Fruit fly (Drosophila melanogaster) whole organism, wandering third instar larva: ENCODE data around the gene mRpL20.

Source experiments
- Abd-B ChIP-seq: fragments of >200 bp; optimal IDR thresholded peaks from 2 replicates; lab custom pipeline; 2017; ENCODE audit warnings: missing biosample characterization, missing genetic modification characterization
- CG32264 ChIP-seq: fragments of 200-800 bp; sonication (Bioruptor generic); optimal IDR thresholded peaks from 2 replicates; lab custom pipeline; 2016; ENCODE audit warnings: missing biosample characterization, missing genetic modification characterization
- CG9705 ChIP-seq: fragments of 200-800 bp; sonication (Bioruptor generic); optimal IDR thresholded peaks from 2 replicates; lab custom pipeline; 2018; ENCODE audit warnings: missing biosample characterization, mild to moderate bottlenecking, missing genetic modification characterization
- CrebA ChIP-seq: fragments of 200-800 bp; sonication (Bioruptor generic); optimal IDR thresholded peaks from 2 replicates; lab custom pipeline; 2016; ENCODE audit warnings: missing biosample characterization, mild to moderate bottlenecking, missing genetic modification characterization, borderline replicate concordance
- Dfd ChIP-seq: fragments of >200 bp; optimal IDR thresholded peaks from 2 replicates; lab custom pipeline; 2017; ENCODE audit warnings: missing biosample characterization, missing genetic modification characterization
- GATAd ChIP-seq: sonication (Bioruptor generic); optimal IDR thresholded peaks from 2 replicates; lab custom pipeline; 2016; ENCODE audit warnings: missing biosample characterization, missing genetic modification characterization
- Hnf4 ChIP-seq: fragments of 200-800 bp; sonication (Bioruptor generic); optimal IDR thresholded peaks from 2 replicates; lab custom pipeline; 2016; ENCODE audit warnings: missing biosample characterization, mild to moderate bottlenecking, missing genetic modification characterization
- Hr83 ChIP-seq: fragments of 200-300 bp; sonication (Bioruptor generic); optimal IDR thresholded peaks from 2 replicates; lab custom pipeline; 2016; ENCODE audit warnings: missing biosample characterization, mild to moderate bottlenecking, missing genetic modification characterization, moderate library complexity; ENCODE audit not compliant: poor library complexity, severe bottlenecking
- Jra ChIP-seq: sonication (Bioruptor generic); optimal IDR thresholded peaks from 2 replicates; lab custom pipeline; 2016; ENCODE audit warnings: missing biosample characterization, missing genetic modification characterization
- N ChIP-seq: fragments of >200 bp; optimal IDR thresholded peaks from 2 replicates; lab custom pipeline; 2018; ENCODE audit warnings: missing biosample characterization, missing external identifiers, missing genetic modification characterization
- OdsH ChIP-seq: fragments of 200-800 bp; sonication (Bioruptor generic); optimal IDR thresholded peaks from 2 replicates; lab custom pipeline; 2016; ENCODE audit warnings: missing biosample characterization, mild to moderate bottlenecking, missing genetic modification characterization
- Rel ChIP-seq, 2 experiments: fragments of 200-800 bp; sonication (Bioruptor generic) in 1 of 2; optimal IDR thresholded peaks; 2 replicates in 1 of 2; 3 replicates in 1 of 2; lab custom pipeline; 2016 to 2019; ENCODE audit warnings: mild to moderate bottlenecking in 2 of 2, missing biosample characterization in 2 of 2, missing genetic modification characterization in 2 of 2, moderate library complexity in 1 of 2
- Sp1 ChIP-seq: fragments of 200-800 bp; sonication (Bioruptor generic); optimal IDR thresholded peaks from 3 replicates; lab custom pipeline; 2019; ENCODE audit warnings: missing biosample characterization, mild to moderate bottlenecking, missing genetic modification characterization, moderate library complexity
- Vsx2 ChIP-seq: fragments of 200-300, 225-300 bp; sonication (Bioruptor generic); optimal IDR thresholded peaks from 2 replicates; lab custom pipeline; 2018; ENCODE audit warnings: missing biosample characterization, missing genetic modification characterization; ENCODE audit not compliant: partially characterized antibody
- br ChIP-seq: fragments of 200-800 bp; sonication (Bioruptor generic); optimal IDR thresholded peaks from 2 replicates; lab custom pipeline; 2016; ENCODE audit warnings: missing biosample characterization, missing genetic modification characterization
- dl ChIP-seq, 2 experiments: fragments of 175-275, 200-275 bp in 1 of 2; fragments of 200-275 bp in 1 of 2; sonication (Bioruptor generic); optimal IDR thresholded peaks; lab custom pipeline; 2018; ENCODE audit warnings: mild to moderate bottlenecking in 2 of 2, missing biosample characterization in 2 of 2, missing genetic modification characterization in 2 of 2, moderate library complexity in 2 of 2; ENCODE audit not compliant: partially characterized antibody in 2 of 2, insufficient read depth in 1 of 2
- dsf ChIP-seq: sonication (Bioruptor generic); optimal IDR thresholded peaks from 2 replicates; lab custom pipeline; 2016; ENCODE audit warnings: missing biosample characterization, missing genetic modification characterization, borderline replicate concordance
- ey ChIP-seq: fragments of 200-800 bp; sonication (Bioruptor generic); optimal IDR thresholded peaks from 2 replicates; lab custom pipeline; 2016; ENCODE audit warnings: missing biosample characterization, missing genetic modification characterization
- foxo ChIP-seq, 2 experiments: fragments of 200-800 bp; sonication (Bioruptor generic); optimal IDR thresholded peaks; 2 replicates in 1 of 2; 3 replicates in 1 of 2; lab custom pipeline; 2016 to 2017; ENCODE audit warnings: missing biosample characterization in 2 of 2, missing genetic modification characterization in 2 of 2
- fru ChIP-seq: fragments of 200-800 bp; sonication (Bioruptor generic); optimal IDR thresholded peaks from 3 replicates; lab custom pipeline; 2016; ENCODE audit warnings: missing biosample characterization, mild to moderate bottlenecking, missing genetic modification characterization
- h ChIP-seq: fragments of 200-800 bp; sonication (Bioruptor generic); optimal IDR thresholded peaks from 3 replicates; lab custom pipeline; 2016; ENCODE audit warnings: missing biosample characterization, mild to moderate bottlenecking, missing genetic modification characterization
- rgr ChIP-seq: fragments of 200-800 bp; sonication (Bioruptor generic); optimal IDR thresholded peaks from 3 replicates; lab custom pipeline; 2016; ENCODE audit warnings: missing biosample characterization, mild to moderate bottlenecking, missing genetic modification characterization
- sv ChIP-seq: fragments of 200-800 bp; sonication (Bioruptor generic); optimal IDR thresholded peaks from 3 replicates; lab custom pipeline; 2016; ENCODE audit warnings: missing biosample characterization, missing genetic modification characterization
- tai ChIP-seq: sonication (Bioruptor generic); optimal IDR thresholded peaks from 2 replicates; lab custom pipeline; 2016; ENCODE audit warnings: missing biosample characterization, missing genetic modification characterization
- woc ChIP-seq: sonication (Bioruptor generic); optimal IDR thresholded peaks from 2 replicates; lab custom pipeline; 2016; ENCODE audit warnings: missing biosample characterization, mild to moderate bottlenecking, missing genetic modification characterization

The mRpL20 gene

DNA sequence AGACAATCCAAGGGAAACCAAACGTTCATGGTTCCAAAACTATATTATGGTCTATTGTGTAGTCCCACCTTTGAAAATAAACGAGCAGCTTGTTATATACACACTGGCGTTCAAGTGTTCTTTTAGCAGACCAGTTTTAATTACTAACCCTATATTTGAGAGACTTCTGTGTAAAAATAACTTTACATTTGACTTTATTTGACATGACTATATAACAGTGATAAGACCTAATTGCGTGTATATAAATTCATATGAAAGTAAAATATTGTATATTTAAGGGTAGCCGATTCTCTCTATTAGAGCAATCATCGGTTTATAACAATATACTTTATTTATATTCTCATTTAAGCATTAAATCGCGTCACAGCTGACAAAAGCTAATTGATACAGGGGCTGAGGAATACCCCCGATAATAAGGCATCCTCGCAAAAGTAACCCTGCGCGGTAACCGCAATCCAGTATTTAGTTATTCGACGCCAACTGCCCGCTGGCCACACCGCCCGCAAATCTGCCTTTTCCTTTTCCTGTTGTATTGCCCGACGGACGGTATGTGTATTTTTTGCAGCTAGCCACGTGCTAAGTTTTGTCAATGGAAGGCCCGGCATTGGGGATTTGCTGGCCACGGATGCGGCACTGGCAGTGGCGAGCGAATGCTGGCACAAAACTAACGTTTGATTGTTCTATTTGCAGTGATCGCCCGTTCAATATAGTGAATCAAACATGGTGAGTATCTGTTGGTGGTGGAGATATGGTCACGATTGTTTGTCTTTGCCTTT lies 23.8 kb upstream of the mRpL20 start, which contains the start of gene RpS4 (continued):
- no peak for TF ChIP-seq Rel (GFP tag; optimal IDR thresholded peaks at IDR 0.05; lab: Kevin White, UChicago)
- TF ChIP-seq Rel (tag; optimal IDR thresholded peaks at IDR 0.05; lab: Kevin White, UChicago) = peak; percentile 78
- no peak for TF ChIP-seq tai (GFP tag; lab: Kevin White, UChicago)

DNA sequence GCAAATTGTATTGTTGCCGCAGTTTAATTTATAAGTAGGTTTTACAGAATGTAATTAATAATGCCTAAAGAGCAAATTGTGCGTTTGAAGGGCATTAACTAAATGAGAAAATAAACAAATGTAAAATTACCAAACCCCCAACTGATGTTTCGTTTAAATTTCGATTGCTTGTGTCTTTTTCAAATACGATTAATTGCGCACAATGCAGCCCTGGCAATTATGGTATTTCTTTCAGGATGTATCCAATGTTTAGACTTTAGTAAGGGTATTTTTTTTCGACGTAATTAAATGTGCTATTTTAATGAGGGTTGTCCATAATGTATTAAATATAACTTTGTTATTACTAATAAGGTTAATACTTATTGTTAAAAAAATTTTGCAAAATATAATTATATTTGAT lies 23.2 kb upstream of the mRpL20 start:
- TF ChIP-seq ey = no peak
- no peak for TF ChIP-seq CG32264 (GFP tag; lab: Kevin White, UChicago)
- TF ChIP-seq br (GFP tag; lab: Kevin White, UChicago) = no peak
- TF ChIP-seq Vsx2 (GFP tag; lab: Kevin White, UChicago) = no peak
- no peak for TF ChIP-seq Abd-B (GFP tag; lab: Kevin White, UChicago)
- TF ChIP-seq, all 38 proteins: peak for 0

DNA sequence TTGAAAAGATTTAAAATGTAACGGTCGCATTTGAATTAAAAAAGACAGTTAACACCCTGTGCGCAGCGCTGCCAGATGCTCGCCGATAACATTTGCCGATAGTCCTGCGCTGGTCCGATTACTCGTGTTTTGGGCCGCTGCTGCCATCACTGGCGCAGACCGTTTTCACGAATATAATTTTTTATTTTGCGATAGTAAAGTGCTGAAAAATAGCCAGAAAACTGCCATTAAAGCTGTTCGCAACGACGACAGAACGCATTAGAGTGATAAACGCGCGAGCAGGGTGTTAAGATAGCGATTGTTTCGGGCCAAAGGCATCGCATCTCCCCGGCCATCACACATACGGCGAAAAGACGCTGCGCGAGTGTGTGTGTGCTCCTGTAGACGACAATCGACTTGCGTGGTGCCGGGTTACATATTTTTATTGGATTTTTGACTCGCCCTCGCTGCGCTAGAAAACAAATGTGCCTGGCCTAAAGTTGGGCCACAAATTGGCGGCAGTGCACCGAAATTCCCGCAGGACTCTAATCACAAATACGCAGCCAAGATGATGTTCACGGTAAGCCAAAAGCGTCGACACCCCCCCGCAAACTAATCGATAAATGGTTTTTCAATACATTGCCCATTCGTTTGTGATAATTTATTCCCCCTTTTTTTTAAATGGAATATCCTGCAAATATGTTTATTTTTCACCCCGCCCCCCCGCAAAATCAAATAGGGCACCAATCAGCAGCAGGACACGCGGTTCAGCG lies 19.2 kb upstream of the mRpL20 start, which contains the start of gene Srrm1:
TSS of gene Srrm1 (plus strand) at position 116 of the 752 bp plus-strand sequence.
- TF ChIP-seq Jra = no peak
- peak; percentile 21 for TF ChIP-seq sv (GFP tag; lab: Kevin White, UChicago)
- TF ChIP-seq rgr (GFP tag; lab: Kevin White, UChicago) = peak; percentile 46
- peak; percentile 33 for TF ChIP-seq h (GFP tag; lab: Kevin White, UChicago)
- TF ChIP-seq Rel (GFP tag; optimal IDR thresholded peaks at IDR 0.05; lab: Kevin White, UChicago) = no peak
- no peak for TF ChIP-seq Rel (tag; optimal IDR thresholded peaks at IDR 0.05; lab: Kevin White, UChicago)
- TF ChIP-seq Hr83 (GFP tag; lab: Kevin White, UChicago) = peak; percentile 87
- TF ChIP-seq fru (GFP tag; lab: Kevin White, UChicago) = peak; percentile 30
- peak; percentile 20 for TF ChIP-seq Sp1 (GFP tag; lab: Kevin White, UChicago)
- TF ChIP-seq GATAd = no peak
- peak in 1 of 2 experiments; percentile 50 for TF ChIP-seq foxo (GFP tag; optimal IDR thresholded peaks at IDR 0.05; lab: Kevin White, UChicago)
- no peak for TF ChIP-seq Hnf4 (GFP tag; lab: Kevin White, UChicago)
- TF ChIP-seq dsf (GFP tag; lab: Kevin White, UChicago) = no peak
- peak; percentile 8 for TF ChIP-seq ey
- TF ChIP-seq CG9705 (GFP tag; lab: Kevin White, UChicago) = peak; percentile 32

DNA sequence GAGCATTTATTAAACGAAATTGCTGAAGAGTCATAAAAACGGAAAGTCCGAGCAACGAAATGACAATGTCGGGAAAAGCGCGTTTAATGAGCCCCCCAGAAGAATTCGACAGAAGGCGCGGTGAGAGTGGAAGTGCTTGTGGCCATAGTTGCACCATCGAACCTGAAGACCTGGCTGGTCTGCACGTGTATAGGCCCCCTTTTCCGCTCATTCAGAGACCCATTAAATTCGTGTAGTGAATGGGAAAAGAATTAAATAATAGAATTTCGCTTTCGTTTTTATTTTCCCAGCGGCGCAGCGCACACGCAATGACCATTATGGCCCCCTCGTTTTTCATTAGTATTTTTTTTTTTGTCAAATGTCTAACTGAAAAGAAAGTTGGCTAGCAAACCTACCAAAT lies 15.7 kb upstream of the mRpL20 start:
- TF ChIP-seq ey = no peak
- peak; percentile 42 for TF ChIP-seq Vsx2 (GFP tag; lab: Kevin White, UChicago)

DNA sequence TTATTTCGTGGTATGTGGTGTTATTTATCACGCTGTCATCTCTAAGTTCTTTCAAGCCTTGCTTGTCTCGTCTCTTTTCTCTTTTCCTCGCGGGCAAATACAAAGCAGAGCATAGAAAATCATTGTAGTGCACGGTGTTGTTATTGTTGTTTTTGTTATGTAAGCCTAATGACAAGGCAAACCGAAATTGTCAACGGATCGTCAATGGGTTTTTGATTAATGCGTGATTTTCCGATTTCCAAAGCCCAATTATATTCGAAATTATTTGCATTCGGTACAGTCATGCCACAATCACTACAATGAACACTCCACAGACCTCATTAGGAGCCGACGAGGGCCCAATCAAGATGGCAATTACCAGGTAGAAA lies 15.2 kb upstream of the mRpL20 start:
- TF ChIP-seq woc (no peak), OdsH (GFP tag; lab: Kevin White, UChicago) (no peak), N (GFP tag; lab: Kevin White, UChicago) (no peak), br (GFP tag; lab: Kevin White, UChicago) (no peak), Vsx2 (GFP tag; lab: Kevin White, UChicago) (no peak), CG32264 (GFP tag; lab: Kevin White, UChicago) (no peak), GATAd (no peak), tai (GFP tag; lab: Kevin White, UChicago) (no peak), dl (GFP tag; optimal IDR thresholded peaks at IDR 0.05; lab: Kevin White, UChicago; ENCODE audit: insufficient read depth in 1 of 2, partially characterized antibody in 2 of 2) (no peak), CrebA (GFP tag; lab: Kevin White, UChicago) (no peak), Dfd (GFP tag; lab: Kevin White, UChicago) (no peak)
- TF ChIP-seq, all 38 proteins: peak for 0
